Fruit fly (Drosophila melanogaster) whole organism, pupa: Measurements from ENCODE around the gene Prosbeta2.

Experiments used
- EcR ChIP-seq: fragments of 200-800 bp; sonication (Bioruptor generic); optimal IDR thresholded peaks from 3 replicates; lab custom pipeline; 2019; ENCODE audit warnings: missing biosample characterization, missing genetic modification characterization, mild to moderate bottlenecking, moderate library complexity, missing genetic modification reagents
- Pif1B ChIP-seq: fragments of 200-800 bp; sonication (Bioruptor generic); optimal IDR thresholded peaks from 3 replicates; lab custom pipeline; 2016; ENCODE audit warnings: missing biosample characterization, missing genetic modification characterization

DNA sequence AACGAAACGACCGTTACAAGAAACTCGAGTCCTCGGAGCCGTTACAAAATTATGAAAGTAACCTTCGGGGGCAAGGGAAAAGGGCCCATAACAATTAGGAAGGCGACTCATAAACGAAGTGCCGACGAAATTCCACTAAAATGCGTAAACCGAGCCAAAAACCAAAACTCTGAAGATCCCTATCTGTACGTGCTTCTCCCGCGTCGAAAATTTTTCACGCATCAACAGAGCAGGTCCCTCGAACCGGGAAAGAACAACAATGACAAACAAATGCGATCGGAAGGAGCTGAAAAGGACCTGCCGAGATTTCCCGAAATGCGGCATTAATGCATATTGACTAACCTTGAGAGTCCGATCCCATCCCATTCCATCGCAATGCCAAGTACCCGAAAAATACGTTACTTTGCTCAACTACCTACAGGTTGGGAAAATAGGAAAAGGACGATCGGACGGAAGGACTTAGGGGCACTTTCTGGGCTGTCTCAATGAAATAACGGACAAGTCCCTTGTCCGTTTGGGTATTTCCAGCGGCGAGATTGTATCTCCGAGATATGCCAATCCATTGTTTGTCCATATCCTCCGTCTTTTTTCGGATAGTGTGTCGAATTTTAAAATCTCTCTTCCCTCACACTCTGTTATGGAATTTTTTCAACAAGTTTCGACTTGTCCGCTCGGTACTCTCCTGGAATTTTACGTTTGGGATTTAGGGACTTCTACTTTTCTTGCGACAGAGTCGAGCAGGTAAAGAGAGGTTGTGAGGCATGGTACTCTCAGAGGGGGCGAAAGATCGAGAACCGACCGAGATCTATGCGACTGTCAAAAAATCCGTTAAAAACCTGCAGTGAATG is 31.8 kb upstream of the Prosbeta2 start:
- TF ChIP-seq EcR (GFP tag; lab: Kevin White, UChicago) (no peak), Pif1B (no peak)
